Fruit fly (Drosophila melanogaster) whole organism, wandering third instar larva: ENCODE data around the gene fzo.

Experiments used
- N ChIP-seq: fragments of >200 bp; optimal IDR thresholded peaks from 2 replicates; lab custom pipeline; 2018; ENCODE audit warnings: missing biosample characterization, missing external identifiers, missing genetic modification characterization
- OdsH ChIP-seq: fragments of 200-800 bp; sonication (Bioruptor generic); optimal IDR thresholded peaks from 2 replicates; lab custom pipeline; 2016; ENCODE audit warnings: missing biosample characterization, mild to moderate bottlenecking, missing genetic modification characterization
- lola ChIP-seq: fragments of >200 bp; optimal IDR thresholded peaks from 2 replicates; lab custom pipeline; 2017; ENCODE audit warnings: missing biosample characterization, missing genetic modification characterization
- sage ChIP-seq: fragments of 200-800 bp; sonication (Bioruptor generic); optimal IDR thresholded peaks from 2 replicates; lab custom pipeline; 2016; ENCODE audit warnings: missing biosample characterization, mild to moderate bottlenecking, missing genetic modification characterization
- usp ChIP-seq: fragments of >200 bp; optimal IDR thresholded peaks from 2 replicates; lab custom pipeline; 2017; ENCODE audit warnings: missing biosample characterization, missing genetic modification characterization

DNA sequence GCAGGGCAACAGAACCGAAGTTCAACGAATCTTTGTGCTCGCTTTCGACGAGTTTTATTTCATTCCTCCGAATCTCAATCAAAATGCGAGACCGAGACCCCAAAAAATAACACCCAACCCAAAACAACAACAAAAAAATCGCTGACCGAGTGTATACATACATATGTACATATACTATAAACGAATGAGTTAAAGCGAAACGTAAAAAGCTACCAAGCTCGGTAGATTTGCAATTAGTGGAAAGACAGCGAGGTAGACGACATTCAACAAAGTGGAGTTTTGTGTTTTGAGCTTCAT is 11.5 kb upstream of the fzo start:
- TF ChIP-seq OdsH (GFP tag; lab: Kevin White, UChicago): no peak
- TF ChIP-seq sage (GFP tag; lab: Kevin White, UChicago): no peak
- no peak for TF ChIP-seq N (GFP tag; lab: Kevin White, UChicago)
- no peak for TF ChIP-seq lola
- TF ChIP-seq usp (GFP tag; lab: Kevin White, UChicago): no peak
